Fruit fly (Drosophila melanogaster): ENCODE measurements around the gene CG32225.

- TF ChIP-seq h (optimal IDR thresholded peaks at IDR 0.05) (no peak), insv (optimal IDR thresholded peaks at IDR 0.05) (peak; percentile 7), psq (optimal IDR thresholded peaks at IDR 0.05) (no peak)
Measured at dm6 chr3L:20309758-20310733, 4.0 kb upstream of the CG32225 start.
